Fruit fly (Drosophila melanogaster) whole organism, embryonic: ENCODE results near the gene Obp99c.

Experiments used
- Atf-2 ChIP-seq: fragments of 200-800 bp; sonication (Bioruptor generic); optimal IDR thresholded peaks from 2 replicates; lab custom pipeline; 2016; ENCODE audit warnings: missing biosample characterization, missing genetic modification characterization
- B-H2 ChIP-seq: fragments of 200-800 bp; sonication (Bioruptor generic); optimal IDR thresholded peaks from 2 replicates; lab custom pipeline; 2018; ENCODE audit warnings: missing biosample characterization, mild to moderate bottlenecking, missing genetic modification characterization
- CG10959 ChIP-seq: fragments of 200-800 bp; sonication (Bioruptor generic); IDR thresholded peaks from 2 replicates; pipeline ENCODE4 v1.3.6; 2022; ENCODE audit warnings: missing biosample characterization, missing genetic modification characterization
- CG12071 ChIP-seq: fragments of 200-800 bp; sonication (Bioruptor generic); optimal IDR thresholded peaks from 3 replicates; lab custom pipeline; 2018; ENCODE audit warnings: missing biosample characterization, mild to moderate bottlenecking, missing genetic modification characterization
- CG12391 ChIP-seq: fragments of 200-800 bp; sonication (Bioruptor generic); optimal IDR thresholded peaks from 3 replicates; lab custom pipeline; 2018; ENCODE audit warnings: missing biosample characterization, mild to moderate bottlenecking, missing genetic modification characterization, moderate library complexity
- CG14014 ChIP-seq: fragments of 200-800 bp; sonication (Bioruptor generic); IDR thresholded peaks from 2 replicates; pipeline ENCODE4 v1.3.6; 2022; ENCODE audit warnings: missing biosample characterization, missing genetic modification characterization
- CG14965 ChIP-seq: fragments of 200-800 bp; sonication (Bioruptor generic); optimal IDR thresholded peaks from 2 replicates; lab custom pipeline; 2016; ENCODE audit warnings: missing biosample characterization, missing genetic modification characterization, borderline replicate concordance
- CG15011 ChIP-seq: fragments of 200-800 bp; sonication (Bioruptor generic); optimal IDR thresholded peaks from 3 replicates; lab custom pipeline; 2018; ENCODE audit warnings: missing biosample characterization, mild to moderate bottlenecking, missing genetic modification characterization
- CG17612 ChIP-seq: fragments of 200-800 bp; sonication (Bioruptor generic); IDR thresholded peaks from 2 replicates; pipeline ENCODE4 v1.3.6; 2022; ENCODE audit warnings: missing biosample characterization, missing genetic modification characterization
- CG18599 ChIP-seq: fragments of 200-800 bp; sonication (Bioruptor generic); optimal IDR thresholded peaks from 3 replicates; lab custom pipeline; 2017; ENCODE audit warnings: missing biosample characterization, missing genetic modification characterization, mild to moderate bottlenecking, moderate library complexity, missing genetic modification reagents
- CG2129 ChIP-seq: fragments of 200-800 bp; sonication (Bioruptor generic); IDR thresholded peaks from 2 replicates; pipeline ENCODE4 v1.3.6; 2022; ENCODE audit warnings: missing biosample characterization, missing genetic modification characterization; ENCODE audit not compliant: partially characterized antibody
- CG2199 ChIP-seq: fragments of 200-800 bp; sonication (Bioruptor generic); IDR thresholded peaks from 3 replicates; pipeline ENCODE4 v1.3.6; 2022; ENCODE audit warnings: missing biosample characterization, missing genetic modification characterization
- CG2202 ChIP-seq: fragments of 200-800 bp; sonication (Bioruptor generic); optimal IDR thresholded peaks from 2 replicates; lab custom pipeline; 2018; ENCODE audit warnings: missing biosample characterization, mild to moderate bottlenecking, missing genetic modification characterization
- CG2678 ChIP-seq: fragments of 200-800 bp; sonication (Bioruptor generic); optimal IDR thresholded peaks from 3 replicates; lab custom pipeline; 2019; ENCODE audit warnings: missing biosample characterization, mild to moderate bottlenecking, missing genetic modification characterization, moderate library complexity
- CG32532 ChIP-seq: fragments of 200-800 bp; sonication (Bioruptor generic); IDR thresholded peaks from 2 replicates; pipeline ENCODE4 v1.3.6; 2022; ENCODE audit warnings: missing biosample characterization, missing genetic modification characterization
- CG33557 ChIP-seq: fragments of 200-800 bp; sonication (Bioruptor generic); optimal IDR thresholded peaks from 2 replicates; lab custom pipeline; 2019; ENCODE audit warnings: missing biosample characterization, mild to moderate bottlenecking, missing genetic modification characterization, moderate library complexity
- CG42726 ChIP-seq: fragments of 200-800 bp; sonication (Bioruptor generic); IDR thresholded peaks from 2 replicates; pipeline ENCODE4 v1.3.6; 2022; ENCODE audit warnings: missing biosample characterization, missing genetic modification characterization; ENCODE audit not compliant: partially characterized antibody
- CG4328 ChIP-seq: fragments of 200-800 bp; sonication (Bioruptor generic); optimal IDR thresholded peaks from 3 replicates; lab custom pipeline; 2017; ENCODE audit warnings: missing biosample characterization, missing genetic modification reagents, missing genetic modification characterization
- CG6272 ChIP-seq: fragments of 200-800 bp; sonication (Bioruptor generic); IDR thresholded peaks from 2 replicates; pipeline ENCODE4 v1.3.6; 2022; ENCODE audit warnings: missing biosample characterization, missing genetic modification characterization
- CG8478 ChIP-seq: fragments of >200 bp; optimal IDR thresholded peaks from 2 replicates; lab custom pipeline; 2018
- CG9727 ChIP-seq: fragments of 200-800 bp; sonication (Bioruptor generic); optimal IDR thresholded peaks from 3 replicates; lab custom pipeline; 2017; ENCODE audit warnings: missing biosample characterization, mild to moderate bottlenecking, missing genetic modification characterization
- CG9817 ChIP-seq: fragments of 200-800 bp; sonication (Bioruptor generic); optimal IDR thresholded peaks from 2 replicates; lab custom pipeline; 2018; ENCODE audit warnings: missing biosample characterization, mild to moderate bottlenecking, missing genetic modification characterization, moderate library complexity
- D ChIP-seq, 2 experiments: fragments of 200-800 bp in 1 of 2; fragments of >200 bp in 1 of 2; sonication (Bioruptor generic) in 1 of 2; optimal IDR thresholded peaks; 2 replicates in 1 of 2; 3 replicates in 1 of 2; lab custom pipeline; 2017; ENCODE audit warnings: mild to moderate bottlenecking in 1 of 2, missing biosample characterization in 1 of 2, missing genetic modification characterization in 1 of 2, missing genetic modification reagents in 1 of 2
- Drgx ChIP-seq: fragments of 200-800 bp; sonication (Bioruptor generic); IDR thresholded peaks from 2 replicates; pipeline ENCODE4 v1.3.6; 2022; ENCODE audit warnings: missing biosample characterization, missing genetic modification characterization
- Max ChIP-seq: fragments of 200-800 bp; sonication (Bioruptor generic); optimal IDR thresholded peaks from 2 replicates; lab custom pipeline; 2016; ENCODE audit warnings: missing biosample characterization, mild to moderate bottlenecking, missing genetic modification characterization
- Nf-YC ChIP-seq: fragments of 200-800 bp; optimal IDR thresholded peaks from 3 replicates; lab custom pipeline; 2019; ENCODE audit warnings: missing biosample characterization, mild to moderate bottlenecking, missing genetic modification characterization, moderate library complexity
- Oaz ChIP-seq: fragments of 200-800 bp; sonication (Bioruptor generic); IDR thresholded peaks from 2 replicates; pipeline ENCODE4 v1.3.6; 2022; ENCODE audit warnings: missing biosample characterization, missing genetic modification characterization
- Oli ChIP-seq: fragments of 200-800 bp; sonication (Bioruptor generic); optimal IDR thresholded peaks from 2 replicates; lab custom pipeline; 2018; ENCODE audit warnings: missing biosample characterization, mild to moderate bottlenecking, missing genetic modification characterization, moderate library complexity
- Opbp ChIP-seq: fragments of 200-800 bp; sonication (Bioruptor generic); IDR thresholded peaks from 3 replicates; pipeline ENCODE4 v1.3.6; 2022; ENCODE audit warnings: missing biosample characterization, missing genetic modification characterization; ENCODE audit not compliant: partially characterized antibody
- Optix ChIP-seq: fragments of 200-800 bp; sonication (Bioruptor generic); IDR thresholded peaks from 3 replicates; pipeline ENCODE4 v1.3.6; 2022; ENCODE audit warnings: missing biosample characterization, missing genetic modification characterization
- Vsx1 ChIP-seq: fragments of 200-800 bp; sonication (Bioruptor generic); optimal IDR thresholded peaks from 2 replicates; lab custom pipeline; 2017; ENCODE audit warnings: missing biosample characterization, mild to moderate bottlenecking, missing genetic modification characterization, missing genetic modification reagents
- caup ChIP-seq: fragments of 200-800 bp; sonication (Bioruptor generic); optimal IDR thresholded peaks from 3 replicates; lab custom pipeline; 2017; ENCODE audit warnings: missing biosample characterization, mild to moderate bottlenecking, missing genetic modification characterization, moderate library complexity; ENCODE audit not compliant: severe bottlenecking
- dati ChIP-seq: fragments of 200-800 bp; sonication (Bioruptor generic); IDR thresholded peaks from 2 replicates; pipeline ENCODE4 v1.3.6; 2022; ENCODE audit warnings: missing biosample characterization, missing genetic modification characterization
- gce ChIP-seq: fragments of 200-800 bp; sonication (Bioruptor generic); IDR thresholded peaks from 3 replicates; pipeline ENCODE4 v1.3.6; 2022; ENCODE audit warnings: missing biosample characterization, missing genetic modification characterization
- jigr1 ChIP-seq: fragments of 200-800 bp; sonication (Bioruptor generic); IDR thresholded peaks from 3 replicates; pipeline ENCODE4 v1.3.6; 2022; ENCODE audit warnings: missing biosample characterization, missing genetic modification characterization
- kah ChIP-seq: fragments of 200-800 bp; sonication (Bioruptor generic); optimal IDR thresholded peaks from 2 replicates; lab custom pipeline; 2018; ENCODE audit warnings: missing biosample characterization, mild to moderate bottlenecking, missing genetic modification characterization
- lbe ChIP-seq: fragments of 200-800 bp; sonication (Bioruptor generic); optimal IDR thresholded peaks from 2 replicates; lab custom pipeline; 2016; ENCODE audit warnings: missing biosample characterization, mild to moderate bottlenecking, missing genetic modification characterization
- mld ChIP-seq: fragments of 200-800 bp; sonication (Bioruptor generic); IDR thresholded peaks from 3 replicates; pipeline ENCODE4 v1.3.6; 2022; ENCODE audit warnings: missing biosample characterization, missing genetic modification characterization; ENCODE audit not compliant: partially characterized antibody
- odd ChIP-seq: fragments of 200-800 bp; sonication (Bioruptor generic); optimal IDR thresholded peaks from 2 replicates; lab custom pipeline; 2017; ENCODE audit warnings: missing biosample characterization, mild to moderate bottlenecking, missing genetic modification characterization
- p53 ChIP-seq: fragments of 200-800 bp; sonication (Bioruptor generic); optimal IDR thresholded peaks from 2 replicates; lab custom pipeline; 2016; ENCODE audit warnings: missing biosample characterization, missing genetic modification characterization
- pb ChIP-seq: fragments of 200-800 bp; sonication (Bioruptor generic); optimal IDR thresholded peaks from 3 replicates; lab custom pipeline; 2016; ENCODE audit warnings: missing biosample characterization, missing genetic modification characterization
- ro ChIP-seq: fragments of 200-800 bp; sonication (Bioruptor generic); IDR thresholded peaks from 2 replicates; pipeline ENCODE4 v1.3.6; 2022; ENCODE audit warnings: missing biosample characterization, missing genetic modification characterization
- run ChIP-seq: fragments of 200-800 bp; sonication (Bioruptor generic); optimal IDR thresholded peaks from 3 replicates; lab custom pipeline; 2018; ENCODE audit warnings: missing biosample characterization, mild to moderate bottlenecking, missing genetic modification characterization
- scrt ChIP-seq: fragments of 200-800 bp; sonication (Bioruptor generic); optimal IDR thresholded peaks from 2 replicates; lab custom pipeline; 2018; ENCODE audit warnings: missing biosample characterization, mild to moderate bottlenecking, missing genetic modification characterization, moderate library complexity
- seq ChIP-seq: fragments of 200-800 bp; sonication (Bioruptor generic); IDR thresholded peaks from 2 replicates; pipeline ENCODE4 v1.3.6; 2022; ENCODE audit warnings: missing biosample characterization, missing genetic modification characterization
- slou ChIP-seq: fragments of 200-800 bp; sonication (Bioruptor generic); optimal IDR thresholded peaks from 3 replicates; lab custom pipeline; 2016; ENCODE audit warnings: missing biosample characterization, missing genetic modification characterization
- tna ChIP-seq: fragments of 200-800 bp; sonication (Bioruptor generic); IDR thresholded peaks from 2 replicates; pipeline ENCODE4 v1.3.6; 2022; ENCODE audit warnings: missing biosample characterization, missing genetic modification characterization; ENCODE audit not compliant: partially characterized antibody
- tup ChIP-seq: fragments of 200-800 bp; sonication (Bioruptor generic); optimal IDR thresholded peaks from 2 replicates; lab custom pipeline; 2016; ENCODE audit warnings: missing biosample characterization, mild to moderate bottlenecking, missing genetic modification characterization, moderate library complexity
- unc-4 ChIP-seq: fragments of 200-800 bp; sonication (Bioruptor generic); IDR thresholded peaks from 2 replicates; pipeline ENCODE4 v1.3.6; 2022; ENCODE audit warnings: missing biosample characterization, missing genetic modification characterization; ENCODE audit not compliant: partially characterized antibody
- vfl ChIP-seq: fragments of 200-800 bp; sonication (Bioruptor generic); optimal IDR thresholded peaks from 2 replicates; lab custom pipeline; 2016; ENCODE audit warnings: missing biosample characterization, missing genetic modification characterization

Gene Obp99c

dm6 chr3R:29714314-29714713, 25.2 kb upstream of the Obp99c start, which contains the start of gene Obp99d:
Obp99d (plus strand) TSS chr3R:29714505.
- TF ChIP-seq ro (GFP tag; lab: Robert Waterston, UW) (no peak), D (optimal IDR thresholded peaks at IDR 0.05; lab: Kevin White, UChicago) (peak; percentile 71), D (GFP tag; optimal IDR thresholded peaks at IDR 0.05; lab: Kevin White, UChicago) (no peak), kah (GFP tag; lab: Kevin White, UChicago) (no peak), dati (GFP tag; lab: Robert Waterston, UW) (no peak), unc-4 (no peak), CG6272 (GFP tag; lab: Robert Waterston, UW) (no peak), CG17612 (GFP tag; lab: Robert Waterston, UW) (no peak), Opbp (GFP tag; lab: Robert Waterston, UW) (no peak), Oli (tag; lab: Kevin White, UChicago) (no peak), Max (GFP tag; lab: Kevin White, UChicago) (no peak), CG9817 (tag; lab: Kevin White, UChicago) (no peak), CG2199 (GFP tag; lab: Robert Waterston, UW) (peak; percentile 92), CG9727 (GFP tag; lab: Kevin White, UChicago) (no peak)

dm6 chr3R:29711434-29711833, 22.3 kb upstream of the Obp99c start:
- TF ChIP-seq tna (GFP tag; lab: Robert Waterston, UW) (no peak), Vsx1 (GFP tag; lab: Kevin White, UChicago) (no peak), CG32532 (GFP tag; lab: Robert Waterston, UW) (no peak), tup (GFP tag; lab: Kevin White, UChicago) (no peak), odd (no peak), Atf-2 (GFP tag; lab: Kevin White, UChicago) (no peak), mld (GFP tag; lab: Robert Waterston, UW) (no peak), CG15011 (GFP tag; lab: Kevin White, UChicago) (no peak), CG2678 (tag; lab: Kevin White, UChicago) (no peak), CG4328 (GFP tag; lab: Kevin White, UChicago) (no peak), CG14965 (no peak), slou (GFP tag; lab: Kevin White, UChicago) (no peak), CG8478 (no peak), vfl (no peak), gce (no peak), CG10959 (no peak), CG2202 (tag; lab: Kevin White, UChicago) (no peak), p53 (GFP tag; lab: Kevin White, UChicago) (no peak), CG14014 (GFP tag; lab: Robert Waterston, UW) (no peak), CG33557 (GFP tag; lab: Kevin White, UChicago) (no peak), CG12391 (tag; lab: Kevin White, UChicago) (peak; percentile 8), CG42726 (GFP tag; lab: Robert Waterston, UW) (no peak), lbe (GFP tag; lab: Kevin White, UChicago) (no peak), run (tag; lab: Kevin White, UChicago) (no peak), seq (no peak), Oaz (no peak), caup (no peak), Drgx (GFP tag; lab: Robert Waterston, UW) (no peak), jigr1 (GFP tag; lab: Robert Waterston, UW) (no peak), Optix (GFP tag; lab: Robert Waterston, UW) (peak; percentile 46; the same call in 1 of the 3 replicates), CG12071 (GFP tag; lab: Kevin White, UChicago) (no peak), B-H2 (GFP tag; lab: Kevin White, UChicago) (no peak), Nf-YC (tag; lab: Kevin White, UChicago) (no peak), CG18599 (no peak), CG2129 (GFP tag; lab: Robert Waterston, UW) (no peak), pb (GFP tag; lab: Kevin White, UChicago) (no peak), scrt (GFP tag; lab: Kevin White, UChicago) (no peak)
